Worm (Caenorhabditis elegans) whole organism, L1 larva: ENCODE results near the gene C35B1.9.

Experiments
- C16A3.4 ChIP-seq: fragments of 150-350 bp; optimal IDR thresholded peaks from 2 replicates; lab custom pipeline; 2014; ENCODE audit warnings: missing biosample characterization, missing genetic modification characterization
- C34B4.2 ChIP-seq: sonication (generic microtip); optimal IDR thresholded peaks from 2 replicates; lab custom pipeline; 2017; ENCODE audit warnings: mild to moderate bottlenecking, missing genetic modification characterization, missing compliant biosample characterization
- F16B12.6 ChIP-seq: fragments of 150-350 bp; optimal IDR thresholded peaks from 2 replicates; lab custom pipeline; 2014; ENCODE audit warnings: missing biosample characterization, missing genetic modification characterization
- Y116A8C.19 ChIP-seq: sonication (generic microtip); optimal IDR thresholded peaks from 2 replicates; lab custom pipeline; 2016; ENCODE audit warnings: missing compliant biosample characterization, missing genetic modification characterization, borderline replicate concordance
- aly-2 ChIP-seq: fragments of 150-350 bp; optimal IDR thresholded peaks from 2 replicates; lab custom pipeline; 2014; ENCODE audit warnings: missing biosample characterization, missing genetic modification characterization
- ama-1 ChIP-seq: fragments of 150-350 bp; optimal IDR thresholded peaks from 2 replicates; lab custom pipeline; 2014
- blmp-1 ChIP-seq: fragments of 150-350 bp; optimal IDR thresholded peaks from 2 replicates; lab custom pipeline; 2014; ENCODE audit warnings: missing biosample characterization, missing genetic modification characterization
- ceh-8 ChIP-seq: fragments of 200-800 bp; sonication (Bioruptor generic); optimal IDR thresholded peaks from 2 replicates; lab custom pipeline; 2018; ENCODE audit warnings: mild to moderate bottlenecking, missing genetic modification characterization, moderate library complexity, missing compliant biosample characterization
- ceh-82 ChIP-seq, 3 experiments: fragments of 150-350 bp in 1 of 3; sonication (generic microtip) in 2 of 3; optimal IDR thresholded peaks; 2 replicates each; lab custom pipeline; 2014 to 2017; ENCODE audit warnings: missing biosample characterization in 3 of 3, missing genetic modification characterization in 3 of 3
- ceh-90 ChIP-seq: sonication (generic microtip); optimal IDR thresholded peaks from 2 replicates; lab custom pipeline; 2016; ENCODE audit warnings: missing genetic modification characterization, missing compliant biosample characterization
- dsc-1 ChIP-seq: sonication (generic microtip); optimal IDR thresholded peaks from 2 replicates; lab custom pipeline; 2016; ENCODE audit warnings: mild to moderate bottlenecking, missing genetic modification characterization, missing compliant biosample characterization
- efl-3 ChIP-seq: fragments of 200-800 bp; sonication (Bioruptor generic); optimal IDR thresholded peaks from 2 replicates; lab custom pipeline; 2018; ENCODE audit warnings: mild to moderate bottlenecking, missing genetic modification characterization, missing compliant biosample characterization
- egl-27 ChIP-seq, 2 experiments: fragments of 150-350 bp in 1 of 2; sonication (generic microtip); optimal IDR thresholded peaks; 3 replicates each; lab custom pipeline; 2017 to 2018; ENCODE audit warnings: missing biosample characterization in 2 of 2, missing genetic modification characterization in 2 of 2, missing genetic modification reagents in 2 of 2
- elt-3 ChIP-seq, 6 experiments: fragments of 150-350 bp in 1 of 6; sonication (generic microtip); optimal IDR thresholded peaks; 2 replicates each; lab custom pipeline; 2017 to 2018; ENCODE audit warnings: missing biosample characterization in 6 of 6, missing genetic modification characterization in 6 of 6, inconsistent platforms in 1 of 6
- ets-5 ChIP-seq: fragments of 200-800 bp; sonication (Bioruptor generic); IDR thresholded peaks from 2 replicates; pipeline ENCODE4 v1.3.6; 2022; ENCODE audit warnings: missing genetic modification characterization, missing compliant biosample characterization
- fkh-10 ChIP-seq: sonication (generic microtip); optimal IDR thresholded peaks from 2 replicates; lab custom pipeline; 2017; ENCODE audit warnings: missing biosample characterization, missing genetic modification reagents, missing genetic modification characterization
- fkh-4 ChIP-seq: sonication (generic microtip); optimal IDR thresholded peaks from 2 replicates; lab custom pipeline; 2016; ENCODE audit warnings: missing compliant biosample characterization, missing genetic modification characterization, borderline replicate concordance
- fkh-8 ChIP-seq: sonication (generic microtip); optimal IDR thresholded peaks from 2 replicates; lab custom pipeline; 2016; ENCODE audit warnings: mild to moderate bottlenecking, missing genetic modification characterization, missing compliant biosample characterization
- hlh-4 ChIP-seq: sonication (generic microtip); optimal IDR thresholded peaks from 2 replicates; lab custom pipeline; 2016; ENCODE audit warnings: mild to moderate bottlenecking, missing genetic modification characterization, missing compliant biosample characterization
- hpl-2 ChIP-seq: fragments of 150-350 bp; optimal IDR thresholded peaks from 2 replicates; lab custom pipeline; 2014; ENCODE audit warnings: missing biosample characterization, missing genetic modification reagents, missing genetic modification characterization
- isw-1 ChIP-seq: fragments of 200-800 bp; sonication (Bioruptor generic); IDR thresholded peaks from 2 replicates; pipeline ENCODE4 v1.3.6; 2022; ENCODE audit warnings: missing genetic modification characterization, missing compliant biosample characterization
- lin-13 ChIP-seq: fragments of 150-350 bp; optimal IDR thresholded peaks from 2 replicates; lab custom pipeline; 2014; ENCODE audit warnings: missing biosample characterization, missing genetic modification reagents, missing genetic modification characterization
- lin-14 ChIP-seq: fragments of 200-800 bp; sonication (Bioruptor generic); optimal IDR thresholded peaks from 2 replicates; lab custom pipeline; 2018; ENCODE audit warnings: mild to moderate bottlenecking, missing genetic modification characterization, moderate library complexity, missing compliant biosample characterization
- lir-3 ChIP-seq: sonication (generic microtip); optimal IDR thresholded peaks from 2 replicates; lab custom pipeline; 2016; ENCODE audit warnings: mild to moderate bottlenecking, missing genetic modification characterization, moderate library complexity, missing compliant biosample characterization; ENCODE audit not compliant: poor library complexity
- lsy-2 ChIP-seq, 2 experiments: fragments of 150-350 bp; optimal IDR thresholded peaks; 2 replicates each; lab custom pipeline; 2014; ENCODE audit warnings: missing biosample characterization in 2 of 2, missing genetic modification characterization in 2 of 2
- mdl-1 ChIP-seq, 2 experiments: fragments of 150-350 bp; optimal IDR thresholded peaks; 2 replicates each; lab custom pipeline; 2014 to 2017; ENCODE audit warnings: missing biosample characterization in 2 of 2, missing genetic modification characterization in 2 of 2, inconsistent platforms in 1 of 2
- mef-2 ChIP-seq: fragments of 150-350 bp; optimal IDR thresholded peaks from 2 replicates; lab custom pipeline; 2014; ENCODE audit warnings: missing biosample characterization, missing genetic modification characterization
- mep-1 ChIP-seq: fragments of 150-350 bp; optimal IDR thresholded peaks from 2 replicates; lab custom pipeline; 2014; ENCODE audit warnings: missing biosample characterization, missing genetic modification characterization
- nhr-11 ChIP-seq: fragments of 150-350 bp; optimal IDR thresholded peaks from 2 replicates; lab custom pipeline; 2014; ENCODE audit warnings: missing biosample characterization, missing genetic modification characterization
- nhr-19 ChIP-seq: fragments of 200-800 bp; sonication (Bioruptor generic); conservative IDR thresholded peaks from 2 replicates; pipeline ENCODE4 v1.3.6; 2022; ENCODE audit warnings: missing genetic modification characterization, missing compliant biosample characterization
- nhr-20 ChIP-seq: sonication (generic microtip); optimal IDR thresholded peaks from 2 replicates; lab custom pipeline; 2016; ENCODE audit warnings: mild to moderate bottlenecking, missing genetic modification characterization, missing compliant biosample characterization
- nhr-237 ChIP-seq: fragments of 150-350 bp; optimal IDR thresholded peaks from 2 replicates; lab custom pipeline; 2014; ENCODE audit warnings: missing biosample characterization, missing genetic modification characterization
- nhr-76 ChIP-seq: sonication (generic microtip); optimal IDR thresholded peaks from 2 replicates; lab custom pipeline; 2017; ENCODE audit warnings: missing biosample characterization, missing genetic modification characterization
- nhr-77 ChIP-seq: fragments of 150-350 bp; optimal IDR thresholded peaks from 2 replicates; lab custom pipeline; 2014; ENCODE audit warnings: missing biosample characterization, missing genetic modification characterization
- skn-1 ChIP-seq: fragments of 150-350 bp; optimal IDR thresholded peaks from 2 replicates; lab custom pipeline; 2014; ENCODE audit warnings: missing biosample characterization, missing genetic modification characterization
- snpc-4 ChIP-seq: fragments of 150-350 bp; optimal IDR thresholded peaks from 2 replicates; lab custom pipeline; 2014; ENCODE audit warnings: missing biosample characterization, missing genetic modification characterization
- snu-23 ChIP-seq: sonication (generic microtip); optimal IDR thresholded peaks from 2 replicates; lab custom pipeline; 2016; ENCODE audit warnings: missing genetic modification characterization, missing compliant biosample characterization
- sox-4 ChIP-seq: sonication (generic microtip); optimal IDR thresholded peaks from 2 replicates; lab custom pipeline; 2016; ENCODE audit warnings: missing genetic modification characterization, missing compliant biosample characterization
- sup-37 ChIP-seq: fragments of 200-800 bp; sonication (Bioruptor generic); optimal IDR thresholded peaks from 2 replicates; lab custom pipeline; 2018; ENCODE audit warnings: mild to moderate bottlenecking, missing genetic modification characterization, missing compliant biosample characterization
- tlp-1 ChIP-seq: fragments of 150-350 bp; optimal IDR thresholded peaks from 2 replicates; lab custom pipeline; 2014; ENCODE audit warnings: missing biosample characterization, missing genetic modification characterization
- unc-62 ChIP-seq: fragments of 150-350 bp; optimal IDR thresholded peaks from 2 replicates; lab custom pipeline; 2014; ENCODE audit warnings: missing biosample characterization, missing genetic modification reagents, missing genetic modification characterization
- vab-15 ChIP-seq: sonication (generic microtip); optimal IDR thresholded peaks from 2 replicates; lab custom pipeline; 2017; ENCODE audit warnings: missing genotype, mild to moderate bottlenecking, missing genetic modification characterization, missing compliant biosample characterization
- zag-1 ChIP-seq: fragments of 150-350 bp; optimal IDR thresholded peaks from 2 replicates; lab custom pipeline; 2014; ENCODE audit warnings: missing biosample characterization, missing genetic modification characterization
- zip-4 ChIP-seq: fragments of 200-800 bp; sonication (Bioruptor generic); optimal IDR thresholded peaks from 2 replicates; lab custom pipeline; 2018; ENCODE audit warnings: mild to moderate bottlenecking, missing genetic modification characterization, moderate library complexity, missing compliant biosample characterization

Gene C35B1.9

ce11 chrIV:4068480-4068879 is 12.3 kb downstream of the C35B1.9 start, which contains the start of gene fbxb-55:
fbxb-55 (plus strand) TSS chrIV:4068780.
- no peak for TF ChIP-seq F16B12.6
- TF ChIP-seq ceh-90 (tag; lab: Kevin White, UChicago), result no peak
- TF ChIP-seq C34B4.2 (tag; lab: Kevin White, UChicago), result no peak
- no peak for TF ChIP-seq blmp-1 (tag; lab: Kevin White, UChicago)
- TF ChIP-seq sup-37 (GFP tag; lab: Kevin White, UChicago), result no peak
- no peak for TF ChIP-seq unc-62 (GFP tag; lab: Kevin White, UChicago)
- no peak for TF ChIP-seq tlp-1 (tag; lab: Kevin White, UChicago)
- no peak for TF ChIP-seq isw-1
- no peak for TF ChIP-seq efl-3 (GFP tag; lab: Kevin White, UChicago)
- no peak for TF ChIP-seq fkh-10 (GFP tag; lab: Kevin White, UChicago)
- TF ChIP-seq lin-13, result no peak
- no peak for TF ChIP-seq aly-2 (tag; lab: Kevin White, UChicago)
- TF ChIP-seq lin-14 (GFP tag; lab: Kevin White, UChicago), result no peak
- no peak for TF ChIP-seq skn-1 (tag; lab: Kevin White, UChicago)
- no peak for TF ChIP-seq hpl-2
- no peak for TF ChIP-seq hlh-4 (tag; lab: Kevin White, UChicago)

- no peak for TF ChIP-seq nhr-11
- no peak for TF ChIP-seq tlp-1 (tag; lab: Kevin White, UChicago)
- TF ChIP-seq fkh-4 (tag; lab: Kevin White, UChicago), result no peak
- no peak for TF ChIP-seq mep-1 (tag; lab: Kevin White, UChicago)
- TF ChIP-seq lsy-2 (tag; optimal IDR thresholded peaks at IDR 0.05; lab: Kevin White, UChicago), result no peak
- TF ChIP-seq lin-14 (GFP tag; lab: Kevin White, UChicago), result no peak
- no peak for TF ChIP-seq zip-4
- TF ChIP-seq F16B12.6, result no peak
- no peak for TF ChIP-seq mdl-1 (tag; optimal IDR thresholded peaks at IDR 0.05; lab: Kevin White, UChicago)
- TF ChIP-seq snu-23 (GFP tag; lab: Kevin White, UChicago), result no peak
- TF ChIP-seq nhr-20 (tag; lab: Kevin White, UChicago), result no peak
- TF ChIP-seq efl-3 (GFP tag; lab: Kevin White, UChicago), result no peak
- no peak for TF ChIP-seq nhr-19
- TF ChIP-seq nhr-237, result no peak
- TF ChIP-seq ceh-90 (tag; lab: Kevin White, UChicago), result no peak
- TF ChIP-seq egl-27 (tag; optimal IDR thresholded peaks at IDR 0.05; lab: Kevin White, UChicago), result no peak
Observed at ce11 chrIV:4067336-4067735, 13.4 kb downstream of the C35B1.9 start.

- TF ChIP-seq nhr-76, result no peak
- TF ChIP-seq zag-1 (tag; lab: Kevin White, UChicago), result no peak
- TF ChIP-seq C16A3.4 (tag; lab: Kevin White, UChicago), result no peak
- TF ChIP-seq mef-2 (tag; lab: Kevin White, UChicago), result no peak
- TF ChIP-seq ets-5 (GFP tag; lab: Robert Waterston, UW), result no peak
- no peak for TF ChIP-seq elt-3 (tag; optimal IDR thresholded peaks at IDR 0.05; lab: Kevin White, UChicago)
- TF ChIP-seq nhr-77 (tag; lab: Kevin White, UChicago), result no peak
- TF ChIP-seq nhr-237, result no peak
- TF ChIP-seq ceh-8 (GFP tag; lab: Kevin White, UChicago), result no peak
- TF ChIP-seq ama-1, result no peak
- TF ChIP-seq lin-14 (GFP tag; lab: Kevin White, UChicago), result no peak
- TF ChIP-seq ceh-82 (tag; optimal IDR thresholded peaks at IDR 0.05; lab: Kevin White, UChicago), result no peak
- TF ChIP-seq Y116A8C.19, result no peak
- TF ChIP-seq lir-3, result no peak
- TF ChIP-seq dsc-1 (tag; lab: Kevin White, UChicago), result no peak
- no peak for TF ChIP-seq snpc-4 (tag; lab: Kevin White, UChicago)
- no peak for TF ChIP-seq fkh-8 (tag; lab: Kevin White, UChicago)
- no peak for TF ChIP-seq sox-4 (tag; lab: Kevin White, UChicago)
- TF ChIP-seq vab-15 (tag; lab: Kevin White, UChicago), result no peak
Observed at ce11 chrIV:4063573-4063972, 17.2 kb downstream of the C35B1.9 start, which contains the start of gene ilys-6. ilys-6 (minus strand) TSS chrIV:4063673.
